Fruit fly (Drosophila melanogaster) whole organism, pupa: ENCODE results near the gene eEF1gamma.

Experiments
- CG10348 ChIP-seq: fragments of 200-800 bp; sonication (Bioruptor generic); IDR thresholded peaks from 2 replicates; pipeline ENCODE4 v1.3.6; 2022; ENCODE audit warnings: missing biosample characterization, missing genetic modification characterization
- CG12605 ChIP-seq: fragments of 200-800 bp; sonication (Bioruptor generic); IDR thresholded peaks from 2 replicates; pipeline ENCODE4 v1.3.6; 2022; ENCODE audit warnings: missing biosample characterization, missing genetic modification characterization
- CG13204 ChIP-seq: fragments of 200-800 bp; sonication (Bioruptor generic); optimal IDR thresholded peaks from 2 replicates; lab custom pipeline; 2018; ENCODE audit warnings: missing biosample characterization, mild to moderate bottlenecking, missing genetic modification characterization, moderate library complexity
- CG14655 ChIP-seq: fragments of 200-800 bp; sonication (Bioruptor generic); optimal IDR thresholded peaks from 3 replicates; lab custom pipeline; 2017; ENCODE audit warnings: mild to moderate bottlenecking, missing biosample characterization, missing genetic modification reagents, missing genetic modification characterization
- CG15710 ChIP-seq: fragments of 200-800 bp; sonication (Bioruptor generic); optimal IDR thresholded peaks from 2 replicates; lab custom pipeline; 2018; ENCODE audit warnings: missing biosample characterization, mild to moderate bottlenecking, missing genetic modification characterization, moderate library complexity
- CG17806 ChIP-seq: fragments of 200-800 bp; sonication (Bioruptor generic); optimal IDR thresholded peaks from 2 replicates; lab custom pipeline; 2018; ENCODE audit warnings: missing biosample characterization, mild to moderate bottlenecking, missing genetic modification characterization, moderate library complexity
- CG32121 ChIP-seq: fragments of 200-800 bp; sonication (Bioruptor generic); IDR thresholded peaks from 2 replicates; pipeline ENCODE4 v1.3.6; 2022; ENCODE audit warnings: missing biosample characterization, missing genetic modification characterization
- CG34367 ChIP-seq: fragments of 200-800 bp; sonication (Bioruptor generic); optimal IDR thresholded peaks from 2 replicates; lab custom pipeline; 2018; ENCODE audit warnings: missing biosample characterization, mild to moderate bottlenecking, missing genetic modification characterization
- CG4496 ChIP-seq: fragments of 200-800 bp; sonication (Bioruptor generic); IDR thresholded peaks from 3 replicates; pipeline ENCODE4 v1.3.6; 2022; ENCODE audit warnings: missing biosample characterization, missing genetic modification characterization
- CG8159 ChIP-seq: fragments of 200-800 bp; sonication (Bioruptor generic); optimal IDR thresholded peaks from 3 replicates; lab custom pipeline; 2018; ENCODE audit warnings: missing biosample characterization, mild to moderate bottlenecking, missing genetic modification characterization, moderate library complexity
- CG8301 ChIP-seq: fragments of 200-800 bp; sonication (Bioruptor generic); optimal IDR thresholded peaks from 2 replicates; lab custom pipeline; 2018; ENCODE audit warnings: missing biosample characterization, mild to moderate bottlenecking, missing genetic modification characterization
- CG9948 ChIP-seq: fragments of 200-800 bp; sonication (Bioruptor generic); optimal IDR thresholded peaks from 2 replicates; lab custom pipeline; 2018; ENCODE audit warnings: missing biosample characterization, mild to moderate bottlenecking, missing genetic modification characterization, moderate library complexity
- D1 ChIP-seq: fragments of 200-800 bp; sonication (Bioruptor generic); optimal IDR thresholded peaks from 2 replicates; lab custom pipeline; 2018; ENCODE audit warnings: missing biosample characterization, mild to moderate bottlenecking, missing genetic modification characterization, moderate library complexity
- EcR ChIP-seq: fragments of 200-800 bp; sonication (Bioruptor generic); optimal IDR thresholded peaks from 3 replicates; lab custom pipeline; 2019; ENCODE audit warnings: missing biosample characterization, missing genetic modification characterization, mild to moderate bottlenecking, moderate library complexity, missing genetic modification reagents
- Ets98B ChIP-seq: fragments of 200-800 bp; sonication (Bioruptor generic); IDR thresholded peaks from 2 replicates; pipeline ENCODE4 v1.3.6; 2022; ENCODE audit warnings: missing biosample characterization, missing genetic modification characterization
- Pif1A ChIP-seq: fragments of 200-800 bp; sonication (Bioruptor generic); optimal IDR thresholded peaks from 3 replicates; lab custom pipeline; 2016; ENCODE audit warnings: missing biosample characterization, missing genetic modification characterization
- Pif1B ChIP-seq: fragments of 200-800 bp; sonication (Bioruptor generic); optimal IDR thresholded peaks from 3 replicates; lab custom pipeline; 2016; ENCODE audit warnings: missing biosample characterization, missing genetic modification characterization
- Snoo ChIP-seq: fragments of 200-800 bp; sonication (Bioruptor generic); optimal IDR thresholded peaks from 3 replicates; lab custom pipeline; 2017; ENCODE audit warnings: missing biosample characterization, mild to moderate bottlenecking, missing genetic modification characterization, inconsistent platforms
- fd96Ca ChIP-seq: fragments of 200-800 bp; sonication (Bioruptor generic); IDR thresholded peaks from 3 replicates; pipeline ENCODE4 v1.3.6; 2022; ENCODE audit warnings: missing biosample characterization, missing genetic modification characterization
- gl ChIP-seq: fragments of 200-800 bp; sonication (Bioruptor generic); optimal IDR thresholded peaks from 2 replicates; lab custom pipeline; 2018; ENCODE audit warnings: missing biosample characterization, mild to moderate bottlenecking, missing genetic modification characterization
- rn ChIP-seq: fragments of 200-800 bp; sonication (Bioruptor generic); IDR thresholded peaks from 2 replicates; pipeline ENCODE4 v1.3.6; 2022; ENCODE audit warnings: missing biosample characterization, missing genetic modification characterization

eEF1gamma gene

dm6 chr3R:29207996-29208395 is 12.0 kb upstream of the eEF1gamma start:
- peak; percentile 81 for TF ChIP-seq CG34367 (tag; lab: Kevin White, UChicago)
- peak; percentile 78 for TF ChIP-seq CG15710
- peak; percentile 90 for TF ChIP-seq CG4496 (GFP tag; lab: Robert Waterston, UW)
- peak; percentile 86 for TF ChIP-seq Pif1B (GFP tag; lab: Kevin White, UChicago)
- TF ChIP-seq D1 (tag; lab: Kevin White, UChicago) = peak; percentile 37
- peak; percentile 93 for TF ChIP-seq Ets98B (GFP tag; lab: Robert Waterston, UW)
- peak; percentile 87 for TF ChIP-seq CG12605
- TF ChIP-seq CG8301 (tag; lab: Kevin White, UChicago) = peak; percentile 92
- TF ChIP-seq gl (tag; lab: Kevin White, UChicago) = peak; percentile 63
- TF ChIP-seq EcR (GFP tag; lab: Kevin White, UChicago) = no peak
- TF ChIP-seq CG10348 (GFP tag; lab: Robert Waterston, UW) = 0 out of 2 replicates have a peak, but pooled peaks have one; percentile 38
- TF ChIP-seq CG13204 (GFP tag; lab: Kevin White, UChicago) = peak; percentile 53
- TF ChIP-seq Snoo (tag; lab: Kevin White, UChicago) = peak; percentile 38
- peak; percentile 83 for TF ChIP-seq CG8159 (tag; lab: Kevin White, UChicago)
- peak; percentile 84 for TF ChIP-seq CG17806 (tag; lab: Kevin White, UChicago)
- peak; percentile 88 for TF ChIP-seq Pif1A (GFP tag; lab: Kevin White, UChicago)
- peak; percentile 86 for TF ChIP-seq fd96Ca
- TF ChIP-seq CG9948 (tag; lab: Kevin White, UChicago) = peak; percentile 83
- peak; percentile 90 for TF ChIP-seq CG14655 (GFP tag; lab: Kevin White, UChicago)
- TF ChIP-seq CG32121 (GFP tag; lab: Robert Waterston, UW) = peak; percentile 89
- TF ChIP-seq rn (GFP tag; lab: Robert Waterston, UW) = peak; percentile 81

DNA sequence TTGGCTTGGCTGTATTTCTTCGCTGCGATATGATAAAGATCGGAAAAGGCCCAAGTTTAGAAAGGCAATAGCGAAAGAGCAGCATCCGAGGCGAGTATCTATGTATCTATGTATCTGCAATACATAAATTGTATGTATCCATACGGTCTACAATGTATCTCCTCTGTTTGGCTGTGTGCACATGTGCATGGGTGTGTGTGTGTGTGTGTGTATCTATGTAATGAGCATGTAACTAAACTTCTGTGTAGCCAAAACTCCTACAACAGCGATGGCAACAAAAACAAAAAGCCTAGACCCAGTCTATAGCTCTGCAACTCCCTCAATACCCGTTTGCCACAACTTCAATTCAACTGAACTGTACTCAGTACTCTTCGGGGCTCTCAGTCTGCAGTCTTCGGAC is 9.9 kb upstream of the eEF1gamma start:
- TF ChIP-seq rn (GFP tag; lab: Robert Waterston, UW) = no peak
- no peak for TF ChIP-seq CG10348 (GFP tag; lab: Robert Waterston, UW)
- TF ChIP-seq CG4496 (GFP tag; lab: Robert Waterston, UW) = no peak
- TF ChIP-seq, all 21 proteins: peak for 0

- TF ChIP-seq D1 (tag; lab: Kevin White, UChicago) (peak; percentile 15), CG14655 (GFP tag; lab: Kevin White, UChicago) (peak; percentile 86), CG10348 (GFP tag; lab: Robert Waterston, UW) (peak; percentile 72), EcR (GFP tag; lab: Kevin White, UChicago) (peak; percentile 88), Ets98B (GFP tag; lab: Robert Waterston, UW) (peak; percentile 83), CG13204 (GFP tag; lab: Kevin White, UChicago) (peak; percentile 57), CG9948 (tag; lab: Kevin White, UChicago) (peak; percentile 69), CG17806 (tag; lab: Kevin White, UChicago) (peak; percentile 54), CG12605 (peak; percentile 92), fd96Ca (peak; percentile 79), rn (GFP tag; lab: Robert Waterston, UW) (peak; percentile 61), Pif1A (GFP tag; lab: Kevin White, UChicago) (peak; percentile 77), CG8159 (tag; lab: Kevin White, UChicago) (peak; percentile 76), CG8301 (tag; lab: Kevin White, UChicago) (peak; percentile 76), CG4496 (GFP tag; lab: Robert Waterston, UW) (peak; percentile 86), CG34367 (tag; lab: Kevin White, UChicago) (peak; percentile 64), CG15710 (peak; percentile 80), Snoo (tag; lab: Kevin White, UChicago) (peak; percentile 73), Pif1B (GFP tag; lab: Kevin White, UChicago) (peak; percentile 88), CG32121 (GFP tag; lab: Robert Waterston, UW) (peak; percentile 76), gl (tag; lab: Kevin White, UChicago) (peak; percentile 40)
- TF ChIP-seq, all 21 proteins: peak for 21
These were observed 9.2 kb upstream of the eEF1gamma start for dm6 chr3R:29210542-29211393.

dm6 chr3R:29211702-29212101 is 8.3 kb upstream of the eEF1gamma start:
- TF ChIP-seq Snoo (tag; lab: Kevin White, UChicago) (no peak), EcR (GFP tag; lab: Kevin White, UChicago) (no peak), CG32121 (GFP tag; lab: Robert Waterston, UW) (peak; percentile 43; the same call in 1 of the 2 replicates), Ets98B (GFP tag; lab: Robert Waterston, UW) (peak; percentile 23; the same call in 1 of the 2 replicates), CG8159 (tag; lab: Kevin White, UChicago) (peak; percentile 19), CG10348 (GFP tag; lab: Robert Waterston, UW) (no peak), CG14655 (GFP tag; lab: Kevin White, UChicago) (peak; percentile 86), Pif1B (GFP tag; lab: Kevin White, UChicago) (peak; percentile 19), Pif1A (GFP tag; lab: Kevin White, UChicago) (no peak), CG17806 (tag; lab: Kevin White, UChicago) (peak; percentile 19), CG4496 (GFP tag; lab: Robert Waterston, UW) (peak; percentile 60; the same call in 2 of the 3 replicates), CG15710 (no peak), gl (tag; lab: Kevin White, UChicago) (no peak), CG12605 (no peak), CG9948 (tag; lab: Kevin White, UChicago) (peak; percentile 50), CG13204 (GFP tag; lab: Kevin White, UChicago) (no peak), CG8301 (tag; lab: Kevin White, UChicago) (peak; percentile 79), rn (GFP tag; lab: Robert Waterston, UW) (no peak), D1 (tag; lab: Kevin White, UChicago) (no peak), CG34367 (tag; lab: Kevin White, UChicago) (no peak), fd96Ca (peak; percentile 44; the same call in 1 of the 3 replicates)
